Worm (Caenorhabditis elegans) whole organism, midembryonic: ENCODE data around the gene idpp-12.
A peak's percentile ranks its signal among the peaks of the same experiment; 100 is the strongest.

ENCODE experiments used
- T22C8.4 ChIP-seq: fragments of 200-800 bp; sonication (Bioruptor generic); IDR thresholded peaks from 2 replicates; pipeline ENCODE4 v1.3.6; 2022; ENCODE audit warnings: missing genetic modification characterization, missing compliant biosample characterization
- cog-1 ChIP-seq: sonication (generic microtip); optimal IDR thresholded peaks from 2 replicates; lab custom pipeline; 2016; ENCODE audit warnings: missing genetic modification characterization, missing compliant biosample characterization
- flt-1 ChIP-seq: fragments of 200-800 bp; sonication (Bioruptor generic); IDR thresholded peaks from 2 replicates; pipeline ENCODE4 v1.3.6; 2022; ENCODE audit warnings: missing genetic modification characterization, missing compliant biosample characterization
- klf-2 ChIP-seq: fragments of 200-800 bp; sonication (Bioruptor generic); conservative IDR thresholded peaks from 2 replicates; pipeline ENCODE4 v1.3.6; 2022; ENCODE audit warnings: missing genetic modification reagents, missing genetic modification characterization, missing compliant biosample characterization
- med-1 ChIP-seq: sonication (generic microtip); optimal IDR thresholded peaks from 2 replicates; lab custom pipeline; 2017; ENCODE audit warnings: missing genetic modification characterization, mild to moderate bottlenecking, missing compliant biosample characterization, antibody characterized with exemption, missing genetic modification reagents; ENCODE audit not compliant: insufficient read depth
- ref-1 ChIP-seq: fragments of 200-800 bp; sonication (Bioruptor generic); conservative IDR thresholded peaks from 2 replicates; pipeline ENCODE4 v1.3.6; 2022; ENCODE audit warnings: missing genetic modification reagents, missing genetic modification characterization, missing compliant biosample characterization
- tab-1 ChIP-seq: fragments of 200-800 bp; sonication (Bioruptor generic); IDR thresholded peaks from 2 replicates; pipeline ENCODE4 v1.3.6; 2022; ENCODE audit warnings: missing genetic modification characterization, missing compliant biosample characterization
- ztf-23 ChIP-seq: fragments of 200-800 bp; sonication (Bioruptor generic); IDR thresholded peaks from 2 replicates; pipeline ENCODE4 v1.3.6; 2022; ENCODE audit warnings: missing genetic modification reagents, missing genetic modification characterization, missing compliant biosample characterization
- ztf-29 ChIP-seq: fragments of 200-800 bp; sonication (Bioruptor generic); IDR thresholded peaks from 2 replicates; pipeline ENCODE4 v1.3.6; 2022; ENCODE audit warnings: missing genetic modification reagents, missing genetic modification characterization, missing compliant biosample characterization

idpp-12 gene

ce11 chrIV:3273295-3273694 lies 30.5 kb upstream of the idpp-12 start, which contains the start of gene T26C12.3:
T26C12.3 (minus strand) TSS chrIV:3273395.
- no peak for TF ChIP-seq cog-1 (tag; lab: Kevin White, UChicago)
- TF ChIP-seq tab-1 (GFP tag; lab: Robert Waterston, UW), result no peak
- TF ChIP-seq ztf-29, result no peak
- no peak for TF ChIP-seq klf-2 (GFP tag; lab: Robert Waterston, UW)
- TF ChIP-seq ztf-23 (GFP tag; lab: Robert Waterston, UW), result no peak

ce11 chrIV:3278822-3279221 lies 25.0 kb upstream of the idpp-12 start:
- TF ChIP-seq ztf-23 (GFP tag; lab: Robert Waterston, UW) (no peak), med-1 (no peak), tab-1 (GFP tag; lab: Robert Waterston, UW) (no peak), flt-1 (GFP tag; lab: Robert Waterston, UW) (no peak), klf-2 (GFP tag; lab: Robert Waterston, UW) (no peak), cog-1 (tag; lab: Kevin White, UChicago) (no peak), ztf-29 (no peak), T22C8.4 (GFP tag; lab: Robert Waterston, UW) (no peak), ref-1 (GFP tag; lab: Robert Waterston, UW) (no peak)

ce11 chrIV:3289237-3289636 lies 14.6 kb upstream of the idpp-12 start, which contains the start of gene gcy-23:
gcy-23 (minus strand) TSS chrIV:3289337.
- TF ChIP-seq T22C8.4 (GFP tag; lab: Robert Waterston, UW) (no peak), med-1 (no peak), ztf-29 (no peak), klf-2 (GFP tag; lab: Robert Waterston, UW) (no peak), ztf-23 (GFP tag; lab: Robert Waterston, UW) (no peak), tab-1 (GFP tag; lab: Robert Waterston, UW) (no peak), flt-1 (GFP tag; lab: Robert Waterston, UW) (no peak), cog-1 (tag; lab: Kevin White, UChicago) (no peak), ref-1 (GFP tag; lab: Robert Waterston, UW) (no peak)

- TF ChIP-seq cog-1 (tag; lab: Kevin White, UChicago), result no peak
- no peak for TF ChIP-seq ref-1 (GFP tag; lab: Robert Waterston, UW)
- no peak for TF ChIP-seq klf-2 (GFP tag; lab: Robert Waterston, UW)
- no peak for TF ChIP-seq tab-1 (GFP tag; lab: Robert Waterston, UW)
- no peak for TF ChIP-seq med-1
- no peak for TF ChIP-seq T22C8.4 (GFP tag; lab: Robert Waterston, UW)
- TF ChIP-seq flt-1 (GFP tag; lab: Robert Waterston, UW), result no peak
- no peak for TF ChIP-seq ztf-23 (GFP tag; lab: Robert Waterston, UW)
- TF ChIP-seq ztf-29, result no peak
Measured at ce11 chrIV:3291977-3292561, 11.7 kb upstream of the idpp-12 start, which contains the start of gene W08E12.8. W08E12.8 (plus strand) TSS chrIV:3292371.

ce11 chrIV:3293800-3294493 lies 9.8 kb upstream of the idpp-12 start:
- TF ChIP-seq ztf-23 (GFP tag; lab: Robert Waterston, UW), result no peak
- TF ChIP-seq flt-1 (GFP tag; lab: Robert Waterston, UW), result no peak
- TF ChIP-seq T22C8.4 (GFP tag; lab: Robert Waterston, UW), result no peak
- no peak for TF ChIP-seq cog-1 (tag; lab: Kevin White, UChicago)

ce11 chrIV:3294553-3295185 lies 9.1 kb upstream of the idpp-12 start, which contains the start of gene W08E12.7:
W08E12.7 (plus strand) TSS chrIV:3295135.
- TF ChIP-seq ztf-29, result no peak
- TF ChIP-seq klf-2 (GFP tag; lab: Robert Waterston, UW), result peak; percentile 60; the same call in 1 of the 2 replicates
- no peak for TF ChIP-seq T22C8.4 (GFP tag; lab: Robert Waterston, UW)
- TF ChIP-seq ztf-23 (GFP tag; lab: Robert Waterston, UW), result peak; percentile 67
- TF ChIP-seq flt-1 (GFP tag; lab: Robert Waterston, UW), result peak; percentile 77
- no peak for TF ChIP-seq med-1
- no peak for TF ChIP-seq ref-1 (GFP tag; lab: Robert Waterston, UW)
- no peak for TF ChIP-seq tab-1 (GFP tag; lab: Robert Waterston, UW)
- TF ChIP-seq cog-1 (tag; lab: Kevin White, UChicago), result peak; percentile 91

ce11 chrIV:3296578-3297549 lies 6.9 kb upstream of the idpp-12 start:
- TF ChIP-seq med-1, result no peak
- TF ChIP-seq flt-1 (GFP tag; lab: Robert Waterston, UW), result no peak
- TF ChIP-seq tab-1 (GFP tag; lab: Robert Waterston, UW), result no peak
- TF ChIP-seq ref-1 (GFP tag; lab: Robert Waterston, UW), result no peak
- no peak for TF ChIP-seq klf-2 (GFP tag; lab: Robert Waterston, UW)

ce11 chrIV:3298300-3298699 lies 5.5 kb upstream of the idpp-12 start, which contains the start of gene W08E12.6:
W08E12.6 (plus strand) TSS chrIV:3298600.
- no peak for TF ChIP-seq ztf-29
- no peak for TF ChIP-seq med-1
- TF ChIP-seq tab-1 (GFP tag; lab: Robert Waterston, UW), result no peak
